Fruit fly (Drosophila melanogaster) whole organism, embryonic: ENCODE measurements around the gene zuc.

Experiments used
- Adf1 ChIP-seq: fragments of 200-800 bp; sonication (Bioruptor generic); IDR thresholded peaks from 2 replicates; pipeline ENCODE4 v1.3.6; 2022; ENCODE audit warnings: missing biosample characterization, missing genetic modification characterization
- Bdp1 ChIP-seq: fragments of 200-800 bp; sonication (Bioruptor generic); optimal IDR thresholded peaks from 3 replicates; lab custom pipeline; 2016; ENCODE audit warnings: missing biosample characterization, missing genetic modification characterization
- Blimp-1 ChIP-seq: fragments of 200-800 bp; sonication (Bioruptor generic); optimal IDR thresholded peaks from 3 replicates; lab custom pipeline; 2018; ENCODE audit warnings: missing biosample characterization, missing genetic modification characterization, mild to moderate bottlenecking, moderate library complexity, missing genetic modification reagents
- CG10209 ChIP-seq: fragments of 200-800 bp; sonication (Bioruptor generic); optimal IDR thresholded peaks from 3 replicates; lab custom pipeline; 2017; ENCODE audit warnings: missing biosample characterization, mild to moderate bottlenecking, missing genetic modification characterization, missing genetic modification reagents
- CG10321 ChIP-seq: fragments of 200-800 bp; sonication (Bioruptor generic); IDR thresholded peaks from 2 replicates; pipeline ENCODE4 v1.3.6; 2022; ENCODE audit warnings: missing biosample characterization, missing genetic modification characterization
- CG12236 ChIP-seq: fragments of 200-800 bp; sonication (Bioruptor generic); optimal IDR thresholded peaks from 2 replicates; lab custom pipeline; 2016; ENCODE audit warnings: missing biosample characterization, missing genetic modification characterization
- CG12391 ChIP-seq: fragments of 200-800 bp; sonication (Bioruptor generic); optimal IDR thresholded peaks from 3 replicates; lab custom pipeline; 2018; ENCODE audit warnings: missing biosample characterization, mild to moderate bottlenecking, missing genetic modification characterization, moderate library complexity
- CG16815 ChIP-seq: fragments of 200-800 bp; sonication (Bioruptor generic); optimal IDR thresholded peaks from 3 replicates; lab custom pipeline; 2017; ENCODE audit warnings: missing biosample characterization, mild to moderate bottlenecking, missing genetic modification characterization
- CG16863 ChIP-seq: fragments of 200-800 bp; sonication (Bioruptor generic); optimal IDR thresholded peaks from 3 replicates; lab custom pipeline; 2016; ENCODE audit warnings: missing biosample characterization, missing genetic modification characterization
- CG31365 ChIP-seq: fragments of 200-800 bp; sonication (Bioruptor generic); optimal IDR thresholded peaks from 2 replicates; lab custom pipeline; 2018; ENCODE audit warnings: missing biosample characterization, mild to moderate bottlenecking, missing genetic modification characterization
- CG34422 ChIP-seq: fragments of 200-800 bp; sonication (Bioruptor generic); IDR thresholded peaks from 3 replicates; pipeline ENCODE4 v1.3.6; 2022; ENCODE audit warnings: missing biosample characterization, missing genetic modification characterization
- CG3847 ChIP-seq: fragments of 200-800 bp; sonication (Bioruptor generic); IDR thresholded peaks from 2 replicates; pipeline ENCODE4 v1.3.6; 2022; ENCODE audit warnings: missing biosample characterization, missing genetic modification characterization
- CG4360 ChIP-seq: fragments of 200-800 bp; sonication (Bioruptor generic); IDR thresholded peaks from 2 replicates; pipeline ENCODE4 v1.3.6; 2022; ENCODE audit warnings: missing biosample characterization, missing genetic modification characterization
- CG5953 ChIP-seq: fragments of 200-800 bp; sonication (Bioruptor generic); IDR thresholded peaks from 2 replicates; pipeline ENCODE4 v1.3.6; 2022; ENCODE audit warnings: missing biosample characterization, missing genetic modification characterization
- CG6654 ChIP-seq: fragments of 200-800 bp; sonication (Bioruptor generic); optimal IDR thresholded peaks from 2 replicates; lab custom pipeline; 2017; ENCODE audit warnings: missing biosample characterization, mild to moderate bottlenecking, missing genetic modification characterization
- CG6791 ChIP-seq: fragments of 200-800 bp; sonication (Bioruptor generic); IDR thresholded peaks from 3 replicates; pipeline ENCODE4 v1.3.6; 2022; ENCODE audit warnings: missing biosample characterization, missing genetic modification characterization; ENCODE audit not compliant: partially characterized antibody
- CTCF ChIP-seq: fragments of 200-800 bp; sonication (Bioruptor generic); optimal IDR thresholded peaks from 2 replicates; lab custom pipeline; 2017; ENCODE audit warnings: missing biosample characterization, mild to moderate bottlenecking, missing genetic modification characterization, moderate library complexity
- Dad ChIP-seq: fragments of 200-800 bp; sonication (Bioruptor generic); optimal IDR thresholded peaks from 3 replicates; lab custom pipeline; 2016; ENCODE audit warnings: missing biosample characterization, missing genetic modification characterization
- Dek ChIP-seq: fragments of 200-800 bp; sonication (Bioruptor generic); optimal IDR thresholded peaks from 3 replicates; lab custom pipeline; 2019; ENCODE audit warnings: missing biosample characterization, mild to moderate bottlenecking, missing genetic modification characterization, moderate library complexity
- Drgx ChIP-seq: fragments of 200-800 bp; sonication (Bioruptor generic); IDR thresholded peaks from 2 replicates; pipeline ENCODE4 v1.3.6; 2022; ENCODE audit warnings: missing biosample characterization, missing genetic modification characterization
- Fer3 ChIP-seq: fragments of 200-800 bp; sonication (Bioruptor generic); optimal IDR thresholded peaks from 2 replicates; lab custom pipeline; 2018; ENCODE audit warnings: missing biosample characterization, mild to moderate bottlenecking, missing genetic modification characterization, moderate library complexity
- HHEX ChIP-seq: fragments of 200-800 bp; sonication (Bioruptor generic); optimal IDR thresholded peaks from 3 replicates; lab custom pipeline; 2017; ENCODE audit warnings: missing biosample characterization, mild to moderate bottlenecking, missing genetic modification characterization, missing genetic modification reagents
- Oli ChIP-seq: fragments of 200-800 bp; sonication (Bioruptor generic); optimal IDR thresholded peaks from 2 replicates; lab custom pipeline; 2018; ENCODE audit warnings: missing biosample characterization, mild to moderate bottlenecking, missing genetic modification characterization, moderate library complexity
- Sin3A ChIP-seq: fragments of >200 bp; optimal IDR thresholded peaks from 2 replicates; lab custom pipeline; 2018
- Ssrp ChIP-seq: fragments of 200-800 bp; sonication (Bioruptor generic); optimal IDR thresholded peaks from 2 replicates; lab custom pipeline; 2018; ENCODE audit warnings: missing biosample characterization, mild to moderate bottlenecking, missing genetic modification characterization, moderate library complexity
- Trl ChIP-seq, 3 experiments: fragments of >200 bp in 2 of 3; fragments of 200-800 bp in 1 of 3; sonication (Bioruptor generic) in 1 of 3; optimal IDR thresholded peaks; 2 replicates in 1 of 3; 3 replicates in 2 of 3; lab custom pipeline; 2016 to 2017; ENCODE audit warnings: missing biosample characterization in 1 of 3, missing genetic modification characterization in 1 of 3
- ara ChIP-seq: fragments of 200-800 bp; sonication (Bioruptor generic); IDR thresholded peaks from 2 replicates; pipeline ENCODE4 v1.3.6; 2022; ENCODE audit warnings: missing biosample characterization, missing genetic modification characterization
- az2 ChIP-seq: fragments of 200-800 bp; sonication (Bioruptor generic); optimal IDR thresholded peaks from 3 replicates; lab custom pipeline; 2016; ENCODE audit warnings: missing biosample characterization, missing genetic modification characterization
- bigmax ChIP-seq: fragments of 200-800 bp; sonication (Bioruptor generic); optimal IDR thresholded peaks from 2 replicates; lab custom pipeline; 2018; ENCODE audit warnings: missing biosample characterization, mild to moderate bottlenecking, missing genetic modification characterization
- ci ChIP-seq: fragments of 200-800 bp; sonication (Bioruptor generic); IDR thresholded peaks from 3 replicates; pipeline ENCODE4 v1.3.6; 2022; ENCODE audit warnings: missing biosample characterization, missing genetic modification characterization
- dm ChIP-seq: fragments of 200-800 bp; sonication (Bioruptor generic); optimal IDR thresholded peaks from 3 replicates; lab custom pipeline; 2016; ENCODE audit warnings: missing biosample characterization, missing genetic modification characterization
- ems ChIP-seq: fragments of 200-800 bp; sonication (Bioruptor generic); optimal IDR thresholded peaks from 3 replicates; lab custom pipeline; 2016; ENCODE audit warnings: missing biosample characterization, missing genetic modification characterization
- fd102C ChIP-seq: fragments of 200-800 bp; sonication (Bioruptor generic); optimal IDR thresholded peaks from 2 replicates; lab custom pipeline; 2018; ENCODE audit warnings: missing biosample characterization, mild to moderate bottlenecking, missing genetic modification characterization, moderate library complexity
- her ChIP-seq: fragments of 200-800 bp; sonication (Bioruptor generic); optimal IDR thresholded peaks from 2 replicates; lab custom pipeline; 2016; ENCODE audit warnings: missing biosample characterization, missing genetic modification characterization
- hth ChIP-seq: fragments of >200 bp; optimal IDR thresholded peaks from 2 replicates; lab custom pipeline; 2017; ENCODE audit warnings: inconsistent platforms
- jing ChIP-seq: fragments of 200-800 bp; sonication (Bioruptor generic); optimal IDR thresholded peaks from 2 replicates; lab custom pipeline; 2018; ENCODE audit warnings: missing biosample characterization, mild to moderate bottlenecking, missing genetic modification characterization
- kah ChIP-seq: fragments of 200-800 bp; sonication (Bioruptor generic); optimal IDR thresholded peaks from 2 replicates; lab custom pipeline; 2018; ENCODE audit warnings: missing biosample characterization, mild to moderate bottlenecking, missing genetic modification characterization
- onecut ChIP-seq: fragments of 200-800 bp; sonication (Bioruptor generic); IDR thresholded peaks from 2 replicates; pipeline ENCODE4 v1.3.6; 2022; ENCODE audit warnings: missing biosample characterization, missing genetic modification characterization
- pan ChIP-seq, 4 experiments: fragments of >200 bp in 3 of 4; fragments of 200-800 bp in 1 of 4; sonication (Bioruptor generic) in 1 of 4; optimal IDR thresholded peaks in 3 of 4; IDR thresholded peaks in 1 of 4; 2 replicates each; pipeline versions ENCODE4 v1.3.6 to Lab custom; 2017 to 2022; ENCODE audit warnings: missing biosample characterization in 2 of 4, missing genetic modification characterization in 2 of 4, mixed read lengths in 1 of 4
- schlank ChIP-seq: fragments of 200-800 bp; sonication (Bioruptor generic); optimal IDR thresholded peaks from 2 replicates; lab custom pipeline; 2018; ENCODE audit warnings: missing biosample characterization, mild to moderate bottlenecking, missing genetic modification characterization
- sens-2 ChIP-seq: fragments of 200-800 bp; sonication (Bioruptor generic); IDR thresholded peaks from 2 replicates; pipeline ENCODE4 v1.3.6; 2022; ENCODE audit warnings: missing biosample characterization, missing genetic modification characterization
- seq ChIP-seq: fragments of 200-800 bp; sonication (Bioruptor generic); IDR thresholded peaks from 2 replicates; pipeline ENCODE4 v1.3.6; 2022; ENCODE audit warnings: missing biosample characterization, missing genetic modification characterization
- sim ChIP-seq: fragments of 200-800 bp; sonication (Bioruptor generic); IDR thresholded peaks from 2 replicates; pipeline ENCODE4 v1.3.6; 2022; ENCODE audit warnings: missing biosample characterization, missing genetic modification characterization
- sisA ChIP-seq: fragments of 200-800 bp; sonication (Bioruptor generic); IDR thresholded peaks from 2 replicates; pipeline ENCODE4 v1.3.6; 2022; ENCODE audit warnings: missing biosample characterization, missing genetic modification characterization
- stc ChIP-seq: fragments of 200-800 bp; sonication (Bioruptor generic); IDR thresholded peaks from 2 replicates; pipeline ENCODE4 v1.3.6; 2022; ENCODE audit warnings: missing biosample characterization, missing genetic modification characterization
- tin ChIP-seq: fragments of 200-800 bp; sonication (Bioruptor generic); optimal IDR thresholded peaks from 3 replicates; lab custom pipeline; 2016; ENCODE audit warnings: missing biosample characterization, missing genetic modification characterization
- tll ChIP-seq, 2 experiments: fragments of 200-800 bp in 1 of 2; fragments of >200 bp in 1 of 2; sonication (Bioruptor generic) in 1 of 2; optimal IDR thresholded peaks; 2 replicates each; lab custom pipeline; 2017 to 2019; ENCODE audit warnings: missing biosample characterization in 2 of 2, missing genetic modification characterization in 2 of 2, mild to moderate bottlenecking in 1 of 2, moderate library complexity in 1 of 2
- vfl ChIP-seq: fragments of 200-800 bp; sonication (Bioruptor generic); optimal IDR thresholded peaks from 2 replicates; lab custom pipeline; 2016; ENCODE audit warnings: missing biosample characterization, missing genetic modification characterization
- z ChIP-seq: fragments of 200-800 bp; sonication (Bioruptor generic); IDR thresholded peaks from 3 replicates; pipeline ENCODE4 v1.3.6; 2022; ENCODE audit warnings: missing biosample characterization, missing genetic modification characterization

Gene zuc

dm6 chr2L:12026458-12027431, 37.1 kb upstream of the zuc start (continued):
- TF ChIP-seq jing (no peak), CG10321 (GFP tag; lab: Robert Waterston, UW) (no peak), CG5953 (GFP tag; lab: Robert Waterston, UW) (no peak), CG3847 (GFP tag; lab: Robert Waterston, UW) (no peak; the same call in 1 of the 2 replicates), z (no peak), Oli (tag; lab: Kevin White, UChicago) (peak; percentile 83), ci (GFP tag; lab: Robert Waterston, UW) (peak; percentile 44; the same call in 1 of the 3 replicates), Dad (GFP tag; lab: Kevin White, UChicago) (no peak), HHEX (GFP tag; lab: Kevin White, UChicago) (peak; percentile 60), Ssrp (tag; lab: Kevin White, UChicago) (peak; percentile 65), CG12391 (peak; percentile 69), sisA (GFP tag; lab: Robert Waterston, UW) (peak; percentile 43; the same call in 1 of the 2 replicates), bigmax (no peak), CG12236 (GFP tag; lab: Kevin White, UChicago) (no peak), onecut (GFP tag; lab: Robert Waterston, UW) (peak; percentile 23; the same call in 1 of the 2 replicates), Dek (peak; percentile 7), kah (peak; percentile 20), CG6791 (GFP tag; lab: Robert Waterston, UW) (peak; percentile 9; the same call in 1 of the 3 replicates), CG16815 (no peak), her (no peak), CTCF (GFP tag; lab: Kevin White, UChicago) (no peak), Sin3A (lab: Kevin White, UChicago) (no peak), tll (GFP tag; optimal IDR thresholded peaks at IDR 0.05; lab: Kevin White, UChicago) (no peak), tin (GFP tag; lab: Kevin White, UChicago) (peak; percentile 30), CG16863 (GFP tag; lab: Kevin White, UChicago) (peak; percentile 15), pan (optimal IDR thresholded peaks at IDR 0.05; lab: Kevin White, UChicago) (no peak), pan (GFP tag; optimal IDR thresholded peaks at IDR 0.05 in 1 of 2, IDR thresholded peaks at IDR 0.05 in 1 of 2) (peak in 1 of 2 experiments; percentile 43), seq (peak; percentile 32; the same call in 1 of the 2 replicates), schlank (no peak), hth (lab: Kevin White, UChicago) (no peak), Adf1 (GFP tag; lab: Robert Waterston, UW) (peak; percentile 97), ems (no peak), CG4360 (GFP tag; lab: Robert Waterston, UW) (peak; percentile 62), CG6654 (GFP tag; lab: Kevin White, UChicago) (peak; percentile 34), Fer3 (tag; lab: Kevin White, UChicago) (peak; percentile 24), CG10209 (GFP tag; lab: Kevin White, UChicago) (peak; percentile 70), ara (GFP tag; lab: Robert Waterston, UW) (peak; percentile 63), Bdp1 (GFP tag; lab: Kevin White, UChicago) (no peak), az2 (GFP tag; lab: Kevin White, UChicago) (peak; percentile 32), fd102C (GFP tag; lab: Kevin White, UChicago) (no peak), Blimp-1 (GFP tag; lab: Kevin White, UChicago) (peak; percentile 63), dm (GFP tag; lab: Kevin White, UChicago) (peak; percentile 35), sim (GFP tag; lab: Robert Waterston, UW) (no peak), Drgx (peak; percentile 75), CG34422 (peak; percentile 44; the same call in 2 of the 3 replicates), stc (0 out of 2 replicates have a peak, but pooled peaks have one; percentile 25), vfl (GFP tag; lab: Kevin White, UChicago) (no peak), sens-2 (GFP tag; lab: Robert Waterston, UW) (no peak), CG31365 (tag; lab: Kevin White, UChicago) (no peak), Trl (optimal IDR thresholded peaks at IDR 0.05; lab: Kevin White, UChicago) (no peak), Trl (GFP tag; optimal IDR thresholded peaks at IDR 0.05; lab: Kevin White, UChicago) (no peak)
